Fruit fly (Drosophila melanogaster) S2 (cell line): ENCODE measurements around the gene RpL8.

Experiments
- CG8478 ChIP-seq: fragments of >200 bp; optimal IDR thresholded peaks from 2 replicates; lab custom pipeline; 2018
- CTCF ChIP-seq, 2 experiments: fragments of >200 bp; optimal IDR thresholded peaks; 2 replicates each; lab custom pipeline; 2018

DNA sequence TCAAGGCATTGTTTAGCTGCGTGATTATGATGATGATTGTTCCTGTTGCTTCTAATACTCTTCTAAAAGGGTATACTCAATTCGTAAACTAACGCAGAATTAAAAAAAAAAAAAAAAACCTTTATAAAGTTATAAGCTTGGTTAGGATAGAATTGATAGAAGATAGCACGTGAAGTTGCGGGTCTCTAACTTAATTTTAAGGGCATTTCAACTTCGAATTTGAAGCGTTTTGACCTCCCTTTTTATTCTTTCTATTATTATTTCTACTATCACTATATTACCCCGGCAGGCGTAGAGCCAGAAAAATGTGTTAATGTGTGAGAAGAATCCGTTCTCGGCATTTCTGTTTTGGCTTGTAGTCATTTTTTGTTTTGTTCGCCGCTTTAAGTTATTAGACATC, 8.5 kb upstream of the RpL8 start:
- TF ChIP-seq CG8478 (lab: Kevin White, UChicago), result no peak
- no peak for TF ChIP-seq CTCF (optimal IDR thresholded peaks at IDR 0.05; lab: Kevin White, UChicago)
